Worm (Caenorhabditis elegans): ENCODE measurements around the gene twk-48.

- TF ChIP-seq fos-1 (tag; optimal IDR thresholded peaks at IDR 0.05), result no peak
- TF ChIP-seq skn-1 (tag; optimal IDR thresholded peaks at IDR 0.05), result no peak
- TF ChIP-seq mdt-29 (GFP tag; IDR thresholded peaks at IDR 0.05), result no peak
- TF ChIP-seq nhr-237 (tag; optimal IDR thresholded peaks at IDR 0.05), result no peak
- TF ChIP-seq ama-1 (optimal IDR thresholded peaks at IDR 0.05), result no peak
- no peak for TF ChIP-seq lin-38 (GFP tag; IDR thresholded peaks at IDR 0.05)
- TF ChIP-seq mdl-1 (tag; optimal IDR thresholded peaks at IDR 0.05), result no peak
- TF ChIP-seq fkh-10 (GFP tag; optimal IDR thresholded peaks at IDR 0.05), result no peak
- TF ChIP-seq zip-2 (tag; optimal IDR thresholded peaks at IDR 0.05), result no peak
- TF ChIP-seq lin-1 (GFP tag; IDR thresholded peaks at IDR 0.05), result no peak
- TF ChIP-seq spr-3 (GFP tag; optimal IDR thresholded peaks at IDR 0.05), result no peak
- no peak for TF ChIP-seq nhr-11 (tag; optimal IDR thresholded peaks at IDR 0.05)
These were observed 16.8 kb upstream of the twk-48 start, which contains the start of gene K11H3.5 for ce11 chrIII:9843715-9844114.

Data from whole organism, L4 larva.